Worm (Caenorhabditis elegans) whole organism, L1 larva: Measurements from ENCODE around the gene B0244.4.

Source experiments
- C34B4.2 ChIP-seq: sonication (generic microtip); optimal IDR thresholded peaks from 2 replicates; lab custom pipeline; 2017; ENCODE audit warnings: mild to moderate bottlenecking, missing genetic modification characterization, missing compliant biosample characterization
- F16B12.6 ChIP-seq: fragments of 150-350 bp; optimal IDR thresholded peaks from 2 replicates; lab custom pipeline; 2014; ENCODE audit warnings: missing biosample characterization, missing genetic modification characterization
- Y116A8C.19 ChIP-seq: sonication (generic microtip); optimal IDR thresholded peaks from 2 replicates; lab custom pipeline; 2016; ENCODE audit warnings: missing compliant biosample characterization, missing genetic modification characterization, borderline replicate concordance
- aha-1 ChIP-seq: fragments of 150-350 bp; optimal IDR thresholded peaks from 2 replicates; lab custom pipeline; 2014; ENCODE audit warnings: missing biosample characterization, missing genetic modification characterization
- alr-1 ChIP-seq: fragments of 200-800 bp; sonication (Bioruptor generic); optimal IDR thresholded peaks from 2 replicates; lab custom pipeline; 2018; ENCODE audit warnings: borderline replicate concordance, mild to moderate bottlenecking, missing genetic modification characterization, missing compliant biosample characterization
- ama-1 ChIP-seq: fragments of 150-350 bp; optimal IDR thresholded peaks from 2 replicates; lab custom pipeline; 2014
- ceh-63 ChIP-seq: fragments of 200-800 bp; sonication (Bioruptor generic); optimal IDR thresholded peaks from 2 replicates; lab custom pipeline; 2018; ENCODE audit warnings: mild to moderate bottlenecking, missing genetic modification characterization, missing compliant biosample characterization
- ceh-8 ChIP-seq: fragments of 200-800 bp; sonication (Bioruptor generic); optimal IDR thresholded peaks from 2 replicates; lab custom pipeline; 2018; ENCODE audit warnings: mild to moderate bottlenecking, missing genetic modification characterization, moderate library complexity, missing compliant biosample characterization
- ceh-82 ChIP-seq, 3 experiments: fragments of 150-350 bp in 1 of 3; sonication (generic microtip) in 2 of 3; optimal IDR thresholded peaks; 2 replicates each; lab custom pipeline; 2014 to 2017; ENCODE audit warnings: missing biosample characterization in 3 of 3, missing genetic modification characterization in 3 of 3
- ceh-88 ChIP-seq: fragments of 200-800 bp; sonication (Bioruptor generic); IDR thresholded peaks from 2 replicates; pipeline ENCODE4 v1.3.6; 2022; ENCODE audit warnings: missing genetic modification characterization, missing compliant biosample characterization
- ceh-90 ChIP-seq: sonication (generic microtip); optimal IDR thresholded peaks from 2 replicates; lab custom pipeline; 2016; ENCODE audit warnings: missing genetic modification characterization, missing compliant biosample characterization
- ces-1 ChIP-seq: fragments of 150-350 bp; optimal IDR thresholded peaks from 2 replicates; lab custom pipeline; 2014; ENCODE audit warnings: missing biosample characterization, missing genetic modification reagents, missing genetic modification characterization
- dpl-1 ChIP-seq, 3 experiments: fragments of 150-350 bp in 2 of 3; sonication (generic microtip) in 1 of 3; optimal IDR thresholded peaks; 2 replicates each; lab custom pipeline; 2014 to 2017; ENCODE audit warnings: missing biosample characterization in 3 of 3, missing genetic modification characterization in 3 of 3, missing genetic modification reagents in 3 of 3
- efl-1 ChIP-seq, 4 experiments: fragments of 150-350 bp; optimal IDR thresholded peaks in 3 of 4; peaks in 1 of 4; 1 replicate in 1 of 4; 2 replicates in 3 of 4; lab custom pipeline; 2014; ENCODE audit warnings: missing biosample characterization in 2 of 4, missing genetic modification characterization in 2 of 4, missing genetic modification reagents in 2 of 4
- egl-13 ChIP-seq: sonication (generic microtip); optimal IDR thresholded peaks from 2 replicates; lab custom pipeline; 2016; ENCODE audit warnings: missing genotype, missing genetic modification reagents, missing genetic modification characterization, missing compliant biosample characterization
- egl-27 ChIP-seq, 2 experiments: fragments of 150-350 bp in 1 of 2; sonication (generic microtip); optimal IDR thresholded peaks; 3 replicates each; lab custom pipeline; 2017 to 2018; ENCODE audit warnings: missing biosample characterization in 2 of 2, missing genetic modification characterization in 2 of 2, missing genetic modification reagents in 2 of 2
- elt-2 ChIP-seq: sonication (generic microtip); optimal IDR thresholded peaks from 2 replicates; lab custom pipeline; 2016; ENCODE audit warnings: missing genetic modification characterization, mild to moderate bottlenecking, inconsistent platforms, missing compliant biosample characterization, missing genetic modification reagents
- elt-3 ChIP-seq, 6 experiments: fragments of 150-350 bp in 1 of 6; sonication (generic microtip); optimal IDR thresholded peaks; 2 replicates each; lab custom pipeline; 2017 to 2018; ENCODE audit warnings: missing biosample characterization in 6 of 6, missing genetic modification characterization in 6 of 6, inconsistent platforms in 1 of 6
- ets-5 ChIP-seq: fragments of 200-800 bp; sonication (Bioruptor generic); IDR thresholded peaks from 2 replicates; pipeline ENCODE4 v1.3.6; 2022; ENCODE audit warnings: missing genetic modification characterization, missing compliant biosample characterization
- fkh-10 ChIP-seq: sonication (generic microtip); optimal IDR thresholded peaks from 2 replicates; lab custom pipeline; 2017; ENCODE audit warnings: missing biosample characterization, missing genetic modification reagents, missing genetic modification characterization
- fkh-4 ChIP-seq: sonication (generic microtip); optimal IDR thresholded peaks from 2 replicates; lab custom pipeline; 2016; ENCODE audit warnings: missing compliant biosample characterization, missing genetic modification characterization, borderline replicate concordance
- fkh-8 ChIP-seq: sonication (generic microtip); optimal IDR thresholded peaks from 2 replicates; lab custom pipeline; 2016; ENCODE audit warnings: mild to moderate bottlenecking, missing genetic modification characterization, missing compliant biosample characterization
- fos-1 ChIP-seq: fragments of 150-350 bp; optimal IDR thresholded peaks from 2 replicates; lab custom pipeline; 2014; ENCODE audit warnings: missing biosample characterization, missing genetic modification characterization
- grh-1 ChIP-seq: fragments of 200-800 bp; sonication (Bioruptor generic); IDR thresholded peaks from 2 replicates; pipeline ENCODE4 v1.3.6; 2022; ENCODE audit warnings: missing genetic modification reagents, missing genetic modification characterization, missing compliant biosample characterization
- hlh-4 ChIP-seq: sonication (generic microtip); optimal IDR thresholded peaks from 2 replicates; lab custom pipeline; 2016; ENCODE audit warnings: mild to moderate bottlenecking, missing genetic modification characterization, missing compliant biosample characterization
- hpl-2 ChIP-seq: fragments of 150-350 bp; optimal IDR thresholded peaks from 2 replicates; lab custom pipeline; 2014; ENCODE audit warnings: missing biosample characterization, missing genetic modification reagents, missing genetic modification characterization
- jun-1 ChIP-seq: fragments of 150-350 bp; optimal IDR thresholded peaks from 2 replicates; lab custom pipeline; 2014; ENCODE audit warnings: missing biosample characterization, missing genetic modification reagents, missing genetic modification characterization
- lin-13 ChIP-seq: fragments of 150-350 bp; optimal IDR thresholded peaks from 2 replicates; lab custom pipeline; 2014; ENCODE audit warnings: missing biosample characterization, missing genetic modification reagents, missing genetic modification characterization
- lin-14 ChIP-seq: fragments of 200-800 bp; sonication (Bioruptor generic); optimal IDR thresholded peaks from 2 replicates; lab custom pipeline; 2018; ENCODE audit warnings: mild to moderate bottlenecking, missing genetic modification characterization, moderate library complexity, missing compliant biosample characterization
- lir-3 ChIP-seq: sonication (generic microtip); optimal IDR thresholded peaks from 2 replicates; lab custom pipeline; 2016; ENCODE audit warnings: mild to moderate bottlenecking, missing genetic modification characterization, moderate library complexity, missing compliant biosample characterization; ENCODE audit not compliant: poor library complexity
- lsy-2 ChIP-seq, 2 experiments: fragments of 150-350 bp; optimal IDR thresholded peaks; 2 replicates each; lab custom pipeline; 2014; ENCODE audit warnings: missing biosample characterization in 2 of 2, missing genetic modification characterization in 2 of 2
- mab-9 ChIP-seq: fragments of 200-800 bp; sonication (Bioruptor generic); IDR thresholded peaks from 2 replicates; pipeline ENCODE4 v1.3.6; 2022; ENCODE audit warnings: missing genetic modification reagents, missing genetic modification characterization, missing compliant biosample characterization
- mep-1 ChIP-seq: fragments of 150-350 bp; optimal IDR thresholded peaks from 2 replicates; lab custom pipeline; 2014; ENCODE audit warnings: missing biosample characterization, missing genetic modification characterization
- nhr-11 ChIP-seq: fragments of 150-350 bp; optimal IDR thresholded peaks from 2 replicates; lab custom pipeline; 2014; ENCODE audit warnings: missing biosample characterization, missing genetic modification characterization
- nhr-12 ChIP-seq: sonication (generic microtip); optimal IDR thresholded peaks from 2 replicates; lab custom pipeline; 2017; ENCODE audit warnings: missing biosample characterization, missing genetic modification characterization
- nhr-19 ChIP-seq: fragments of 200-800 bp; sonication (Bioruptor generic); conservative IDR thresholded peaks from 2 replicates; pipeline ENCODE4 v1.3.6; 2022; ENCODE audit warnings: missing genetic modification characterization, missing compliant biosample characterization
- nhr-20 ChIP-seq: sonication (generic microtip); optimal IDR thresholded peaks from 2 replicates; lab custom pipeline; 2016; ENCODE audit warnings: mild to moderate bottlenecking, missing genetic modification characterization, missing compliant biosample characterization
- nhr-71 ChIP-seq: sonication (generic microtip); optimal IDR thresholded peaks from 2 replicates; lab custom pipeline; 2016; ENCODE audit warnings: mild to moderate bottlenecking, missing genetic modification characterization, moderate library complexity, missing compliant biosample characterization
- pax-3 ChIP-seq: fragments of 200-800 bp; sonication (Bioruptor generic); optimal IDR thresholded peaks from 2 replicates; lab custom pipeline; 2018; ENCODE audit warnings: mild to moderate bottlenecking, missing genetic modification characterization, moderate library complexity, missing compliant biosample characterization
- rnt-1 ChIP-seq: sonication (generic microtip); optimal IDR thresholded peaks from 2 replicates; lab custom pipeline; 2016; ENCODE audit warnings: mild to moderate bottlenecking, missing genetic modification characterization, moderate library complexity, missing compliant biosample characterization
- snpc-4 ChIP-seq: fragments of 150-350 bp; optimal IDR thresholded peaks from 2 replicates; lab custom pipeline; 2014; ENCODE audit warnings: missing biosample characterization, missing genetic modification characterization
- sup-37 ChIP-seq: fragments of 200-800 bp; sonication (Bioruptor generic); optimal IDR thresholded peaks from 2 replicates; lab custom pipeline; 2018; ENCODE audit warnings: mild to moderate bottlenecking, missing genetic modification characterization, missing compliant biosample characterization
- unc-130 ChIP-seq: fragments of 150-350 bp; optimal IDR thresholded peaks from 2 replicates; lab custom pipeline; 2017; ENCODE audit warnings: missing biosample characterization, missing genetic modification characterization, inconsistent platforms
- unc-30 ChIP-seq: sonication (generic microtip); optimal IDR thresholded peaks from 2 replicates; lab custom pipeline; 2017; ENCODE audit warnings: missing biosample characterization, missing genetic modification characterization
- unc-86 ChIP-seq: sonication (generic microtip); optimal IDR thresholded peaks from 2 replicates; lab custom pipeline; 2016; ENCODE audit warnings: missing genetic modification characterization, missing compliant biosample characterization
- unc-98 ChIP-seq: fragments of 200-800 bp; sonication (Bioruptor generic); IDR thresholded peaks from 2 replicates; pipeline ENCODE4 v1.3.6; 2022; ENCODE audit warnings: missing genetic modification characterization, missing compliant biosample characterization
- vab-15 ChIP-seq: sonication (generic microtip); optimal IDR thresholded peaks from 2 replicates; lab custom pipeline; 2017; ENCODE audit warnings: missing genotype, mild to moderate bottlenecking, missing genetic modification characterization, missing compliant biosample characterization
- xbp-1 ChIP-seq: sonication (generic microtip); optimal IDR thresholded peaks from 2 replicates; lab custom pipeline; 2016; ENCODE audit warnings: missing genetic modification characterization, missing compliant biosample characterization
- zag-1 ChIP-seq: fragments of 150-350 bp; optimal IDR thresholded peaks from 2 replicates; lab custom pipeline; 2014; ENCODE audit warnings: missing biosample characterization, missing genetic modification characterization
- zip-4 ChIP-seq: fragments of 200-800 bp; sonication (Bioruptor generic); optimal IDR thresholded peaks from 2 replicates; lab custom pipeline; 2018; ENCODE audit warnings: mild to moderate bottlenecking, missing genetic modification characterization, moderate library complexity, missing compliant biosample characterization
- ztf-11 ChIP-seq, 2 experiments: sonication (generic microtip); optimal IDR thresholded peaks; 2 replicates each; lab custom pipeline; 2016 to 2017; ENCODE audit warnings: missing genetic modification characterization in 2 of 2, missing biosample characterization in 1 of 2, missing compliant biosample characterization in 1 of 2
- ztf-4 ChIP-seq: fragments of 150-350 bp; optimal IDR thresholded peaks from 2 replicates; lab custom pipeline; 2014; ENCODE audit warnings: missing biosample characterization, missing genetic modification characterization

The B0244.4 gene

ce11 chrIII:5721888-5722287 lies 25.4 kb upstream of the B0244.4 start (continued):
- TF ChIP-seq egl-13 (peak; percentile 80), fkh-10 (peak; percentile 34), ztf-4 (tag; lab: Kevin White, UChicago) (peak; percentile 69), elt-3 (tag; optimal IDR thresholded peaks at IDR 0.05; lab: Kevin White, UChicago) (peak in 3 of 6 experiments; percentile 5 to 68 (median 33)), ztf-11 (tag; optimal IDR thresholded peaks at IDR 0.05; lab: Kevin White, UChicago) (peak in 1 of 2 experiments; percentile 88), lin-14 (GFP tag; lab: Kevin White, UChicago) (peak; percentile 77), ceh-63 (GFP tag; lab: Kevin White, UChicago) (no peak), mep-1 (no peak), fkh-4 (tag; lab: Kevin White, UChicago) (peak; percentile 93), nhr-71 (tag; lab: Kevin White, UChicago) (peak; percentile 91), ces-1 (GFP tag; lab: Kevin White, UChicago) (no peak), ceh-8 (GFP tag; lab: Kevin White, UChicago) (peak; percentile 13), elt-2 (tag; lab: Kevin White, UChicago) (peak; percentile 96), alr-1 (tag; lab: Kevin White, UChicago) (no peak), aha-1 (tag; lab: Kevin White, UChicago) (no peak), ets-5 (GFP tag; lab: Robert Waterston, UW) (no peak), vab-15 (tag; lab: Kevin White, UChicago) (no peak), egl-27 (tag; optimal IDR thresholded peaks at IDR 0.05; lab: Kevin White, UChicago) (no peak), nhr-20 (tag; lab: Kevin White, UChicago) (peak; percentile 85), unc-130 (tag; lab: Kevin White, UChicago) (peak; percentile 71), jun-1 (tag; lab: Kevin White, UChicago) (peak; percentile 61), fkh-8 (tag; lab: Kevin White, UChicago) (peak; percentile 55), ceh-90 (peak; percentile 94), mab-9 (GFP tag; lab: Robert Waterston, UW) (peak; percentile 60), efl-1 (optimal IDR thresholded peaks at IDR 0.05; lab: Kevin White, UChicago) (peak; percentile 91 to 93), efl-1 (GFP tag; optimal IDR thresholded peaks at IDR 0.05 in 1 of 2; lab: Kevin White, UChicago) (peak; percentile 90 to 99), sup-37 (GFP tag; lab: Kevin White, UChicago) (peak; percentile 52), grh-1 (GFP tag; lab: Robert Waterston, UW) (peak; percentile 65), xbp-1 (tag; lab: Kevin White, UChicago) (peak; percentile 85), unc-30 (tag; lab: Kevin White, UChicago) (no peak), lir-3 (tag; lab: Kevin White, UChicago) (peak; percentile 94), unc-98 (GFP tag; lab: Robert Waterston, UW) (no peak; the same call in 1 of the 2 replicates), dpl-1 (GFP tag; optimal IDR thresholded peaks at IDR 0.05; lab: Kevin White, UChicago) (peak; percentile 81 to 91 (median 90)), hpl-2 (GFP tag; lab: Kevin White, UChicago) (no peak), unc-86 (tag; lab: Kevin White, UChicago) (peak; percentile 55), nhr-12 (no peak), ceh-82 (tag; optimal IDR thresholded peaks at IDR 0.05; lab: Kevin White, UChicago) (peak; percentile 45 to 66 (median 60)), zag-1 (tag; lab: Kevin White, UChicago) (no peak), nhr-11 (tag; lab: Kevin White, UChicago) (peak; percentile 34), ama-1 (lab: Kevin White, UChicago) (no peak), Y116A8C.19 (peak; percentile 68), fos-1 (peak; percentile 28), F16B12.6 (tag; lab: Kevin White, UChicago) (no peak), nhr-19 (GFP tag; lab: Robert Waterston, UW) (peak; percentile 85), lsy-2 (tag; optimal IDR thresholded peaks at IDR 0.05; lab: Kevin White, UChicago) (peak; percentile 73 to 76), pax-3 (tag; lab: Kevin White, UChicago) (peak; percentile 86), C34B4.2 (tag; lab: Kevin White, UChicago) (no peak), snpc-4 (tag; lab: Kevin White, UChicago) (no peak), zip-4 (GFP tag; lab: Kevin White, UChicago) (peak; percentile 51), lin-13 (peak; percentile 66), hlh-4 (tag; lab: Kevin White, UChicago) (peak; percentile 13), ceh-88 (GFP tag; lab: Robert Waterston, UW) (no peak), rnt-1 (tag; lab: Kevin White, UChicago) (peak; percentile 98)
